Worm (Caenorhabditis elegans): Measurements from ENCODE around the gene Y61A9LA.7.

DNA sequence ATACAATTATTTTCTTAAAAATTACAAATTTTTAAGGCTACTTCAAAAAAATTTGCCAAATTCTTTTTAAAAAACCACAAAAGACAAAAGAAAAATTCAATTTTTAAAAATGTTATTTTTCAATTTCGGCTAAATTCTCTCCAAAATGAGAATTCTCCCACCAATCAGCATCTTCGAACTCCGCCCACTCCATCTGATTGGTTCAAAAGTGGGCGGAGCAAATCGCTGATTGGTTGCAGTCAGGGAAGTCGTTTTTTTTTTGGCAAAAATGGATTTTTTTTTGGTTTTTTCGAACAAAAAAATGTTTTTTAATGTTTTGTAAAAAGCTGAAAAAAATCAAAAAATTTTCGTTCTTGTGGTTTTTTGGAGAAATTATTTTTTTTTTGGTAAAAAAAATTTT lies 19.7 kb downstream of the Y61A9LA.7 start:
- TF ChIP-seq fkh-8 (tag; optimal IDR thresholded peaks at IDR 0.05): no peak
- TF ChIP-seq lsy-2 (tag; optimal IDR thresholded peaks at IDR 0.05): no peak
- no peak for TF ChIP-seq nhr-11 (tag; optimal IDR thresholded peaks at IDR 0.05)
- no peak for TF ChIP-seq jun-1 (tag; optimal IDR thresholded peaks at IDR 0.05)
- no peak for TF ChIP-seq nhr-77 (tag; optimal IDR thresholded peaks at IDR 0.05)
- no peak for TF ChIP-seq lin-14 (GFP tag; optimal IDR thresholded peaks at IDR 0.05)
- TF ChIP-seq mdl-1 (tag; optimal IDR thresholded peaks at IDR 0.05): no peak
- TF ChIP-seq ztf-4 (tag; optimal IDR thresholded peaks at IDR 0.05): no peak
- no peak for TF ChIP-seq efl-1 (optimal IDR thresholded peaks at IDR 0.05)
- TF ChIP-seq efl-1 (GFP tag; optimal IDR thresholded peaks at IDR 0.05 in 1 of 2): no peak
